Fruit fly (Drosophila melanogaster): ENCODE measurements around the gene phol.

Gene phol

DNA sequence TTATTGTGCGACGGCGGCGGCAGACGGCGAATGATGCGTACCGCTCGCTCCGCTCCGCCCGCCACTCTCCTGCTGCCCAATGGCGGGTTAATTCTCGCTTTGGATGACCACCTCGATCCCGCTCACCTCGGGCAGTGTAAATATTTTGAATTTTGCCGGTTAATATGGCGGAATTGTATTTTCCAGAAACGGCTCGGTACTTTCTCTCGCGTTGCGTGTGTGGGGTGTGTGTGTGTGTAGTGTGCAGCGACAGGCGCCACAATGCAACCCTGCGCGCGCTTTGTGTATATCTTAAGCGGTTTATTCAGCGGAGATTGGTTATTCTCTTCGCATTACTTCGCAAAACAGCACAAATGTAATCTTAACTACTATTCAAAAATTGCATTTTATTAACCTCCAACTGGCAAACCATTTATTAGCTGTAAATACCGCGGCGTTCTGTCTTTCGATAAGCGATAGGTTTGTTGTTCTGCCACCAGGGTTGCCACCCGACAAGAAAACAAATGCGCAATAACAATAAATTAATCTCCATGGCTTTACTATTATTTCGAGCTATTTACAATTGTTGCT is at the start of gene phol, which contains the start of gene CG3552:
Gene phol, minus strand, starts transcription at position 463 of the 570 bp plus-strand sequence.
Gene CG3552, plus strand, starts transcription at position 500 of the 570 bp plus-strand sequence.
- peak; percentile 9 for TF ChIP-seq CG17801 (GFP tag; optimal IDR thresholded peaks at IDR 0.05; ENCODE audit: partially characterized antibody)

dm6 chr3L:9505713-9506062 is 49.6 kb upstream of the phol start:
- no peak for TF ChIP-seq CG17801 (GFP tag; optimal IDR thresholded peaks at IDR 0.05; ENCODE audit: partially characterized antibody)

- TF ChIP-seq CG17801 (GFP tag; optimal IDR thresholded peaks at IDR 0.05; ENCODE audit: partially characterized antibody), result no peak
These were observed 49.1 kb upstream of the phol start, which contains the start of gene path for dm6 chr3L:9505007-9505712. TSS of gene path (minus strand) at chr3L:9505328.

- no peak for TF ChIP-seq CG17801 (GFP tag; optimal IDR thresholded peaks at IDR 0.05; ENCODE audit: partially characterized antibody)
These were observed 48.4 kb upstream of the phol start for dm6 chr3L:9504530-9504929.

- TF ChIP-seq CG17801 (GFP tag; optimal IDR thresholded peaks at IDR 0.05; ENCODE audit: partially characterized antibody), result no peak
These were observed 47.7 kb upstream of the phol start for dm6 chr3L:9503552-9504317.

DNA sequence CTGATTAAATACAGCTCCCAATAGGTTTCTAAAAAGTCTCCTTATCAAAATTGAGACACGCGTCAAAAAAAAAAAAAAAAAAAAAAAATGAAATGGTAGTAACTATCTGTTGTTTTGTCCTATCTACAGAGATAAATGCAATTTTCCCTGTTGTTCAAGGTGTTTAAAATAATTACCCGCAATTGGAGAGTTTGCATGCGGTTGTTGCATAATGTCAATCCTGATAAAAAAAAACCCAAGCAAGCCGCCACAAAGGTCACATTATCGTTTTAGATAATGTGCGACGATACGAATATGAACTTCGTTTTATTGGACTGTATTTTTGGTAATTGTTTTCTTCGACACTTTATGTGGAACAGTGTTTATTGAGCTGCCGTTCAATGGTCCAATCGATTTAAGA is 46.8 kb upstream of the phol start:
- no peak for TF ChIP-seq CG17801 (GFP tag; optimal IDR thresholded peaks at IDR 0.05; ENCODE audit: partially characterized antibody)

DNA sequence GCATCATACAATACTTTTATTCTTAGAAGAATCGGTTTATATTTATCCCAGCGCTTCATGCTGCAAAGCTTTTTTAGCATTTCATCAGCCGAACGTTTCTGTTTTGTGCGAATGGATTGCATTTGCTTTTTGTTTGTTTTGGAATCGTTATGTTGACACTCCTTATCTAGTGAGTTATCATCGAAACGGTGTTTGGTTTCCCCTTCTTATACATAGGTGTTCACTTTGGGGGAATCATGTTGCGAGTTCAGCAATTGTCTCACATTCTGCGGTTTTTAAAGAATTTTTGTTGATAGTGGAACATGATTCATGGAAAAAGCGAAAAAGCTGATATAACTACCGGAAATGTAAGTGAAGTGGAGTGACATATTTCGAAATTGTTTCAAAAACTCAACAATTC is 46.2 kb upstream of the phol start:
- no peak for TF ChIP-seq CG17801 (GFP tag; optimal IDR thresholded peaks at IDR 0.05; ENCODE audit: partially characterized antibody)

DNA sequence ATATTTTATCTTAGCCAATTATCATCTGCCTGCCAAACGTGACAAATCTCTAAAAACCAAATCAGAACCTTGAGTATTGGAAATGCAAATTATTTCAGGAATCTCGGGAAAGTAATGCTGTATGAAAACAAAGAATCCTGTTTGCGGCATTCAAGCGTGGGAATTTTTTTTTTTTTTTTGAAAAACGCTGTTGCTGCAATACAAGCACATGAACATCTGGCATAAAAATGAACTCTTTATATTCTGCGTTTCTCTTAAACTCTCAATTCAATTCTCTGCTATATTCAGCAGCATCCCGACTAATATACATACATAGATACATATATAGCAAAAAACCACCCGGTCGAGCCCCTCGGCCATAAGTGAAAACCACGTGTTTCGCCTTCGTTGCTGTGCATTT is 45.2 kb upstream of the phol start:
- no peak for TF ChIP-seq CG17801 (GFP tag; optimal IDR thresholded peaks at IDR 0.05; ENCODE audit: partially characterized antibody)

DNA sequence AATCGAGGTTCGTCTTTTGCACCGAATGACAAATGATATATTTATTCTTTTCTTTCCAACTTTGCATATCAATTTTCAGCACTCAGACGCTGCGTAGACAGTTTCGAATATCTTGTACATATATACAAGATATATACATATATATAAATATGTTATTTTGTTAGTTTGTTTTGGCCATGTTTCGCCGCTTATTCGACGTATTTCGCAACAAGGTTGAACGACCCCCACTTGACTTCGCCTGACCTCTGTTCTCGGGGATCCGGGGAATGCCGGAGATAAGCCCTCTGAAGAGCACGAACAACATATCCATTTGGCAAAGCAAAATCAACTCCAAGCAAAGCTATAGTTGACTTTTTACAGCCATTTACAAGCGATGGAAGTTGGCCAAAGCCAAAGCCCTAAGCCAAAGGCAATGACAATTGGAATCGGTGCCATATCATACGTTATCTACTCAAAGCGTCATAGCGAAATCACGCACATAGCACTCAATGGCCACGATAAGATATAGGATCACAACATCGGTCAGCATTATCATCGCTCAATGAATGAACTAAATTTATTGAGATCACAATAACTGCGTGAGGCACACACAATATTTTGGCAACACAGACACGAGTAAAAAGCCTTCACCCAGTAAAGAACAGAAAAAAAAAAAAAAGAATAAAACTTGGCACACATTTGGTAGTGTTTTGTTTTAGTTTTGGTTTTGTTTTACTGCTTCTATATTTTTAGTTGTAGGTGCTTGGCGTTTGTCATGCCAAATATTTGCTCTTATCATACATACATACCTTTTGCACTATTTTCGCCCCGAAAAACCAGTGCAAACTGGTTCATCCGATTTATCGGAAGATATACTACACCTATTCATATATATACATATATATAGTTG is 44.1 kb upstream of the phol start:
- TF ChIP-seq CG17801 (GFP tag; optimal IDR thresholded peaks at IDR 0.05; ENCODE audit: partially characterized antibody), result no peak

dm6 chr3L:9497981-9498619 is 42.0 kb upstream of the phol start:
- no peak for TF ChIP-seq CG17801 (GFP tag; optimal IDR thresholded peaks at IDR 0.05; ENCODE audit: partially characterized antibody)

- TF ChIP-seq CG17801 (GFP tag; optimal IDR thresholded peaks at IDR 0.05; ENCODE audit: partially characterized antibody), result peak; percentile 78
These were observed 41.2 kb upstream of the phol start for dm6 chr3L:9497249-9497648.

dm6 chr3L:9492115-9492514 is 36.0 kb upstream of the phol start, which contains the start of gene CG32037:
TSS of gene CG32037 (minus strand) at chr3L:9492215.
- no peak for TF ChIP-seq CG17801 (GFP tag; optimal IDR thresholded peaks at IDR 0.05; ENCODE audit: partially characterized antibody)

DNA sequence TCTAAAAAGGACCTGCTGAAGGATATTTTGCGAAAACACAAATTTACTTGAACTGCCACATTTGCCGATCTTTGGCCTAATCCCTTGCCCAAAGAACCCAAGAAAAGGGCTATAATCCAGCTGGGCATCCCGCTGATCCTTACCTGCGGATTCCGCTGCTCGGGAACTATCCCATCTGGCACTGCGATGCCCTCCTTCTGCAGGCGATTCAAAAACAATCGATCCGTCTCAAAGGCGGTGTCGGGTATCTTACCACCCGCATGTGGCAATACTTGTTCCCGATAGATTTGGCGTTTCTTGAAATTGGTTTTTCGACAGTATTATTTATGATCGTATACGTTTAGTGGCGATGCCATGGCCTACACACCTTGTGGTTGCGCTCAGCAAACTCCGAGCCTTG is 35.2 kb upstream of the phol start:
- no peak for TF ChIP-seq CG17801 (GFP tag; optimal IDR thresholded peaks at IDR 0.05; ENCODE audit: partially characterized antibody)

- TF ChIP-seq CG17801 (GFP tag; optimal IDR thresholded peaks at IDR 0.05; ENCODE audit: partially characterized antibody), result no peak
These were observed 34.4 kb upstream of the phol start for dm6 chr3L:9490432-9490831.

All from ovary, adult (tissue).